Fruit fly (Drosophila melanogaster): Measurements from ENCODE around the gene CG15564.

CG15564 gene

dm6 chr3R:31220456-31221336, 14.5 kb downstream of the CG15564 start, which contains the start of gene CG12054:
CG12054 (plus strand) TSS chr3R:31220702.
- TF ChIP-seq CG5204 (GFP tag; optimal IDR thresholded peaks at IDR 0.05) (no peak), Mnt (GFP tag; optimal IDR thresholded peaks at IDR 0.05) (peak; percentile 15), toe (GFP tag; optimal IDR thresholded peaks at IDR 0.05) (no peak), Hr96 (GFP tag; optimal IDR thresholded peaks at IDR 0.05) (peak; percentile 27), bab1 (GFP tag; optimal IDR thresholded peaks at IDR 0.05) (peak; percentile 3), CG1620 (GFP tag; optimal IDR thresholded peaks at IDR 0.05) (peak; percentile 19)

- TF ChIP-seq Mnt (GFP tag; optimal IDR thresholded peaks at IDR 0.05) (peak; percentile 90), Clk (GFP tag; optimal IDR thresholded peaks at IDR 0.05) (no peak), CG14711 (tag; optimal IDR thresholded peaks at IDR 0.05) (peak; percentile 9), CG1620 (GFP tag; optimal IDR thresholded peaks at IDR 0.05) (peak; percentile 40), cic (GFP tag; optimal IDR thresholded peaks at IDR 0.05) (peak; percentile 69), tj (GFP tag; optimal IDR thresholded peaks at IDR 0.05) (peak; percentile 67), ovo (GFP tag; optimal IDR thresholded peaks at IDR 0.05) (no peak), kay (GFP tag; ENCODE audit: borderline replicate concordance) (no peak), pad (GFP tag; optimal IDR thresholded peaks at IDR 0.05) (peak; percentile 49), CG12768 (GFP tag; optimal IDR thresholded peaks at IDR 0.05) (peak; percentile 67), CG33017 (tag; optimal IDR thresholded peaks at IDR 0.05) (peak; percentile 39), CG7045 (GFP tag; optimal IDR thresholded peaks at IDR 0.05) (peak; percentile 41), CG7101 (tag; optimal IDR thresholded peaks at IDR 0.05) (peak; percentile 60), CG11617 (GFP tag; optimal IDR thresholded peaks at IDR 0.05) (no peak), bab1 (GFP tag; optimal IDR thresholded peaks at IDR 0.05) (peak; percentile 79), cnc (optimal IDR thresholded peaks at IDR 0.05) (no peak), CG5204 (GFP tag; optimal IDR thresholded peaks at IDR 0.05) (no peak), Crg-1 (GFP tag; optimal IDR thresholded peaks at IDR 0.05) (peak; percentile 16)
Measured at dm6 chr3R:31218997-31219992, 15.9 kb downstream of the CG15564 start, which contains the start of gene ATPsynC. ATPsynC (minus strand) TSS chr3R:31219630.

dm6 chr3R:31218214-31218876, 16.8 kb downstream of the CG15564 start:
- no peak for TF ChIP-seq cnc (optimal IDR thresholded peaks at IDR 0.05)
- no peak for TF ChIP-seq CG7045 (GFP tag; optimal IDR thresholded peaks at IDR 0.05)
- peak; percentile 37 for TF ChIP-seq CG33017 (tag; optimal IDR thresholded peaks at IDR 0.05)
- no peak for TF ChIP-seq toe (GFP tag; optimal IDR thresholded peaks at IDR 0.05)
- peak; percentile 37 for TF ChIP-seq cic (GFP tag; optimal IDR thresholded peaks at IDR 0.05)
- peak; percentile 35 for TF ChIP-seq tj (GFP tag; optimal IDR thresholded peaks at IDR 0.05)
- peak; percentile 49 for TF ChIP-seq ovo (GFP tag; optimal IDR thresholded peaks at IDR 0.05)
- TF ChIP-seq Crg-1 (GFP tag; optimal IDR thresholded peaks at IDR 0.05): peak; percentile 21
- TF ChIP-seq Hr96 (GFP tag; optimal IDR thresholded peaks at IDR 0.05): no peak
- TF ChIP-seq CG14711 (tag; optimal IDR thresholded peaks at IDR 0.05): no peak
- peak; percentile 34 for TF ChIP-seq pad (GFP tag; optimal IDR thresholded peaks at IDR 0.05)
- TF ChIP-seq CG12768 (GFP tag; optimal IDR thresholded peaks at IDR 0.05): peak; percentile 56
- TF ChIP-seq CG11617 (GFP tag; optimal IDR thresholded peaks at IDR 0.05): peak; percentile 64
- TF ChIP-seq Mnt (GFP tag; optimal IDR thresholded peaks at IDR 0.05): peak; percentile 71
- no peak for TF ChIP-seq CG5204 (GFP tag; optimal IDR thresholded peaks at IDR 0.05)
- peak; percentile 42 for TF ChIP-seq bab1 (GFP tag; optimal IDR thresholded peaks at IDR 0.05)
- TF ChIP-seq kay (GFP tag; ENCODE audit: borderline replicate concordance): no peak
- peak; percentile 7 for TF ChIP-seq CG1620 (GFP tag; optimal IDR thresholded peaks at IDR 0.05)
- peak; percentile 15 for TF ChIP-seq Clk (GFP tag; optimal IDR thresholded peaks at IDR 0.05)
- TF ChIP-seq CG7101 (tag; optimal IDR thresholded peaks at IDR 0.05): peak; percentile 0

dm6 chr3R:31215830-31216229, 19.3 kb downstream of the CG15564 start, which contains the start of gene CG15561:
CG15561 (minus strand) TSS chr3R:31215942.
- TF ChIP-seq Crg-1 (GFP tag; optimal IDR thresholded peaks at IDR 0.05) (peak; percentile 60), cnc (optimal IDR thresholded peaks at IDR 0.05) (no peak), CG11617 (GFP tag; optimal IDR thresholded peaks at IDR 0.05) (no peak), Mnt (GFP tag; optimal IDR thresholded peaks at IDR 0.05) (peak; percentile 100), CG7101 (tag; optimal IDR thresholded peaks at IDR 0.05) (peak; percentile 46), CG1620 (GFP tag; optimal IDR thresholded peaks at IDR 0.05) (peak; percentile 23), pad (GFP tag; optimal IDR thresholded peaks at IDR 0.05) (peak; percentile 39), Clk (GFP tag; optimal IDR thresholded peaks at IDR 0.05) (no peak), cic (GFP tag; optimal IDR thresholded peaks at IDR 0.05) (peak; percentile 28), ovo (GFP tag; optimal IDR thresholded peaks at IDR 0.05) (no peak), bab1 (GFP tag; optimal IDR thresholded peaks at IDR 0.05) (peak; percentile 86), tj (GFP tag; optimal IDR thresholded peaks at IDR 0.05) (peak; percentile 21), CG7045 (GFP tag; optimal IDR thresholded peaks at IDR 0.05) (no peak), CG14711 (tag; optimal IDR thresholded peaks at IDR 0.05) (peak; percentile 34), CG5204 (GFP tag; optimal IDR thresholded peaks at IDR 0.05) (no peak)

All from whole organism, adult.